Worm (Caenorhabditis elegans): ENCODE results near the gene T22C8.1.

Gene T22C8.1

DNA sequence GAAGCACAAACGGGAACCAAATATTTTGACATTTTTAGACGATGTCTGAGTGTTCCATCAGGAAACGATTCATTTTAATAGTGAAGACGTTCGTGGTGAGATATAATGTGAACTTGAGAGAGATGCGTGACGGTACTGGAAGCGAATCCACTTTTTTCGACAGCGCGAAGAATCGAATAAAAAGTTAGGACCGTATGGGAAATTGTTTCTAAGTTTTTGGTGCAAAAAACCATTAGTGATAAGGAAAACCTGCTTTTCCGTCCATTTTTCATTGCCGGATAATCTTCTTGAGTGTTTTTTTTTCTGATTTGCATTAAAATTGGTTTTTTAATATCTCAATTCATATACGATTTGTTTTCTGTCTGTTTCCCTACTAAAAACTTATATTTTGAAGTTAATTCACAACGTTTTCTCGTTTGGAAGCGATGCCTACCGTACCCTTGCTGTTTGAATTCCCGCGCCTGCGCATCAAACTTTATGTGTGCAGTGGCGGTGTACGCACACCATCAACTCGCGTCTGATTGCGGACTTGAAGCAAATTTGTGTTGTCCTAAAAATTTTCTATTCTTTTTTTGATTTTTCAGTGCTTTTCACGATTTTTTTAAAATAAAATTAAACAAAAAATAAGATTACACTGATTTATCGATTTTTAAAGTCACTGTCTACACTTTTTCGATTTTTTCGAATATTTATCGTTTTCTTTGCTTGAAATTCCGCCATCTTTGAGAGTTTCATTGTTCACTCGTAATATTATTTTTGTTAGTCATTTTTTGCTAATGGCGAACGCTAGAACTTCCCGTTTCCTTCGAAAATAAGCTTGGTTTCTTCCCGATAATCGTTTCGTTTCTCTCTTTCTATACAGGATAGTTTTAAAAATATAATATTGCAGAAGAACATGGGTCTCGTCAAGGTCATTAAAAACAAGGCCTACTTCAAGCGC lies 43.3 kb upstream of the T22C8.1 start, which contains the start of the genes col-38 and rpl-5:
col-38 (minus strand) TSS at position 51 of the 940 bp plus-strand sequence.
rpl-5 (plus strand) TSS at position 890 of the 940 bp plus-strand sequence.
- TF ChIP-seq set-16 (GFP tag; IDR thresholded peaks at IDR 0.05) = no peak
- TF ChIP-seq spr-1 (tag; optimal IDR thresholded peaks at IDR 0.05) = peak; percentile 47
- TF ChIP-seq zip-11 (GFP tag; IDR thresholded peaks at IDR 0.05) = no peak
- peak; percentile 67 for TF ChIP-seq mxl-3 (GFP tag; optimal IDR thresholded peaks at IDR 0.05)
- no peak for TF ChIP-seq mdt-29 (GFP tag; IDR thresholded peaks at IDR 0.05)
- TF ChIP-seq rbr-2 (tag; optimal IDR thresholded peaks at IDR 0.05) = peak; percentile 87
- TF ChIP-seq egl-27 (tag; optimal IDR thresholded peaks at IDR 0.05) = no peak
- no peak for TF ChIP-seq lim-7 (GFP tag; IDR thresholded peaks at IDR 0.05)
- TF ChIP-seq skn-1 (tag; optimal IDR thresholded peaks at IDR 0.05) = no peak
- TF ChIP-seq nhr-28 (tag; optimal IDR thresholded peaks at IDR 0.05) = peak; percentile 85
- TF ChIP-seq F26F4.8 (GFP tag; conservative IDR thresholded peaks at IDR 0.05) = no peak
- peak; percentile 96 for TF ChIP-seq dpl-1 (GFP tag; optimal IDR thresholded peaks at IDR 0.05)
- peak; percentile 60; the same call in 1 of the 2 replicates for TF ChIP-seq arid-1 (GFP tag; conservative IDR thresholded peaks at IDR 0.05)
- TF ChIP-seq dmd-6 (GFP tag; IDR thresholded peaks at IDR 0.05) = peak; percentile 60
- TF ChIP-seq sdz-12 (GFP tag; optimal IDR thresholded peaks at IDR 0.05) = no peak
- TF ChIP-seq nhr-48 (tag; optimal IDR thresholded peaks at IDR 0.05) = peak; percentile 55
- TF ChIP-seq Y75B8A.6 (GFP tag; IDR thresholded peaks at IDR 0.05) = no peak
- TF ChIP-seq F44E2.7 (GFP tag; IDR thresholded peaks at IDR 0.05) = no peak
- peak; percentile 89 to 98 for TF ChIP-seq lsy-2 (tag; optimal IDR thresholded peaks at IDR 0.05)
- no peak for TF ChIP-seq spr-3 (GFP tag; optimal IDR thresholded peaks at IDR 0.05)
- TF ChIP-seq daf-12 (tag; optimal IDR thresholded peaks at IDR 0.05) = no peak
- TF ChIP-seq Y5F2A.4 (GFP tag; optimal IDR thresholded peaks at IDR 0.05) = no peak
- TF ChIP-seq unc-62 (GFP tag; optimal IDR thresholded peaks at IDR 0.05 in 1 of 2) = peak in 1 of 2 experiments; percentile 96
- TF ChIP-seq unc-62 (tag; optimal IDR thresholded peaks at IDR 0.05) = no peak
- no peak for TF ChIP-seq snpc-4 (tag; optimal IDR thresholded peaks at IDR 0.05)
- no peak for TF ChIP-seq ceh-28 (tag; optimal IDR thresholded peaks at IDR 0.05)
- TF ChIP-seq hlh-30 (tag; optimal IDR thresholded peaks at IDR 0.05; ENCODE audit: insufficient read depth) = peak; percentile 89
- no peak for TF ChIP-seq nhr-237 (tag; optimal IDR thresholded peaks at IDR 0.05)
- no peak for TF ChIP-seq D1046.2 (GFP tag; IDR thresholded peaks at IDR 0.05)
- TF ChIP-seq vab-7 (GFP tag; IDR thresholded peaks at IDR 0.05) = no peak
- TF ChIP-seq ces-1 (GFP tag; optimal IDR thresholded peaks at IDR 0.05) = no peak
- TF ChIP-seq ceh-82 (tag; optimal IDR thresholded peaks at IDR 0.05) = no peak
- TF ChIP-seq lir-3 (tag; optimal IDR thresholded peaks at IDR 0.05) = no peak
- TF ChIP-seq unc-39 (tag; optimal IDR thresholded peaks at IDR 0.05) = no peak
- TF ChIP-seq Y105C5A.15 (GFP tag; IDR thresholded peaks at IDR 0.05) = no peak
- peak; percentile 92 for TF ChIP-seq mes-2 (tag; optimal IDR thresholded peaks at IDR 0.05; ENCODE audit: poor library complexity, severe bottlenecking)
- peak; percentile 72 for TF ChIP-seq lin-13 (GFP tag; optimal IDR thresholded peaks at IDR 0.05)
- TF ChIP-seq F10B5.3 (tag; optimal IDR thresholded peaks at IDR 0.05) = no peak
- TF ChIP-seq Y48G9A.11 (GFP tag; IDR thresholded peaks at IDR 0.05) = no peak
- peak; percentile 69 for TF ChIP-seq T26A8.4 (GFP tag; IDR thresholded peaks at IDR 0.05)
- no peak for TF ChIP-seq tag-97 (GFP tag; IDR thresholded peaks at IDR 0.05)
- peak; percentile 93 for TF ChIP-seq nhr-77 (tag; optimal IDR thresholded peaks at IDR 0.05)
- TF ChIP-seq saeg-2 (GFP tag; IDR thresholded peaks at IDR 0.05) = no peak
- peak; percentile 88 for TF ChIP-seq nhr-6 (tag; optimal IDR thresholded peaks at IDR 0.05)
- no peak for TF ChIP-seq ztf-11 (tag; optimal IDR thresholded peaks at IDR 0.05)
- peak; percentile 53 for TF ChIP-seq duxl-1 (tag; optimal IDR thresholded peaks at IDR 0.05; ENCODE audit: poor library complexity)
- no peak for TF ChIP-seq fos-1 (tag; optimal IDR thresholded peaks at IDR 0.05)
- TF ChIP-seq lin-39 (tag; optimal IDR thresholded peaks at IDR 0.05) = no peak
- no peak for TF ChIP-seq lin-29 (GFP tag; IDR thresholded peaks at IDR 0.05)
- TF ChIP-seq mep-1 (tag; optimal IDR thresholded peaks at IDR 0.05) = peak; percentile 92
- peak; percentile 90 for TF ChIP-seq fkh-10 (GFP tag; optimal IDR thresholded peaks at IDR 0.05)

Measured in whole organism, L4 larva.